Fruit fly (Drosophila melanogaster) whole organism, adult: ENCODE data around the gene H.

Source experiments
- CG11617 ChIP-seq: fragments of 200-800 bp; sonication (Bioruptor generic); optimal IDR thresholded peaks from 2 replicates; lab custom pipeline; 2017; ENCODE audit warnings: mild to moderate bottlenecking, missing biosample characterization, missing genetic modification reagents, missing genetic modification characterization
- CG12768 ChIP-seq: fragments of 200-800 bp; sonication (Bioruptor generic); optimal IDR thresholded peaks from 2 replicates; lab custom pipeline; 2017; ENCODE audit warnings: missing biosample characterization, missing genetic modification characterization, mild to moderate bottlenecking, moderate library complexity, missing genetic modification reagents
- CG14711 ChIP-seq: fragments of 200-800 bp; sonication (Bioruptor generic); optimal IDR thresholded peaks from 2 replicates; lab custom pipeline; 2018; ENCODE audit warnings: missing biosample characterization, mild to moderate bottlenecking, missing genetic modification characterization, moderate library complexity
- CG33017 ChIP-seq: fragments of 200-800 bp; sonication (Bioruptor generic); optimal IDR thresholded peaks from 2 replicates; lab custom pipeline; 2018; ENCODE audit warnings: missing biosample characterization, mild to moderate bottlenecking, missing genetic modification characterization, moderate library complexity
- CG5204 ChIP-seq: fragments of 200-800 bp; sonication (Bioruptor generic); optimal IDR thresholded peaks from 2 replicates; lab custom pipeline; 2016; ENCODE audit warnings: missing biosample characterization, missing genetic modification characterization
- CG7045 ChIP-seq: fragments of 200-800 bp; sonication (Bioruptor generic); optimal IDR thresholded peaks from 2 replicates; lab custom pipeline; 2017; ENCODE audit warnings: missing biosample characterization, mild to moderate bottlenecking, missing genetic modification characterization
- CG7101 ChIP-seq: fragments of 200-800 bp; sonication (Bioruptor generic); optimal IDR thresholded peaks from 2 replicates; lab custom pipeline; 2018; ENCODE audit warnings: missing biosample characterization, mild to moderate bottlenecking, missing genetic modification characterization, moderate library complexity
- Clk ChIP-seq: fragments of 200-800 bp; sonication (Bioruptor generic); optimal IDR thresholded peaks from 2 replicates; lab custom pipeline; 2017; ENCODE audit warnings: missing biosample characterization, missing genetic modification characterization
- Crg-1 ChIP-seq: fragments of 200-800 bp; sonication (Bioruptor generic); optimal IDR thresholded peaks from 2 replicates; lab custom pipeline; 2016; ENCODE audit warnings: missing biosample characterization, missing genetic modification characterization
- Hr96 ChIP-seq: fragments of 200-800 bp; sonication (Bioruptor generic); optimal IDR thresholded peaks from 2 replicates; lab custom pipeline; 2016; ENCODE audit warnings: missing biosample characterization, missing genetic modification characterization
- cnc ChIP-seq, 2 experiments: fragments of >200 bp; optimal IDR thresholded peaks; 2 replicates each; lab custom pipeline; 2017
- kay ChIP-seq: fragments of 200-800 bp; sonication (Bioruptor generic); peaks from one replicate; lab custom pipeline; 2016; ENCODE audit warnings: missing biosample characterization, missing genetic modification characterization, borderline replicate concordance
- tj ChIP-seq: fragments of 200-800 bp; sonication (Bioruptor generic); optimal IDR thresholded peaks from 3 replicates; lab custom pipeline; 2017; ENCODE audit warnings: missing biosample characterization, mild to moderate bottlenecking, missing genetic modification characterization, moderate library complexity

dm6 chr3R:20596337-20596962 lies 25.3 kb upstream of the H start:
- TF ChIP-seq CG14711 (tag; lab: Kevin White, UChicago) (no peak), CG7101 (tag; lab: Kevin White, UChicago) (no peak), Clk (GFP tag; lab: Kevin White, UChicago) (no peak), cnc (optimal IDR thresholded peaks at IDR 0.05; lab: Kevin White, UChicago) (no peak), Crg-1 (no peak), CG33017 (tag; lab: Kevin White, UChicago) (no peak), Hr96 (GFP tag; lab: Kevin White, UChicago) (no peak), CG5204 (no peak), kay (GFP tag; lab: Kevin White, UChicago) (no peak), CG7045 (no peak), tj (peak; percentile 10), CG11617 (GFP tag; lab: Kevin White, UChicago) (no peak), CG12768 (GFP tag; lab: Kevin White, UChicago) (no peak)
